Fruit fly (Drosophila melanogaster) whole organism, wandering third instar larva: Measurements from ENCODE around the gene brat.

ENCODE experiments used
- Jra ChIP-seq: sonication (Bioruptor generic); optimal IDR thresholded peaks from 2 replicates; lab custom pipeline; 2016; ENCODE audit warnings: missing biosample characterization, missing genetic modification characterization
- ey ChIP-seq: fragments of 200-800 bp; sonication (Bioruptor generic); optimal IDR thresholded peaks from 2 replicates; lab custom pipeline; 2016; ENCODE audit warnings: missing biosample characterization, missing genetic modification characterization
- foxo ChIP-seq, 2 experiments: fragments of 200-800 bp; sonication (Bioruptor generic); optimal IDR thresholded peaks; 2 replicates in 1 of 2; 3 replicates in 1 of 2; lab custom pipeline; 2016 to 2017; ENCODE audit warnings: missing biosample characterization in 2 of 2, missing genetic modification characterization in 2 of 2
- pan ChIP-seq: fragments of >200 bp; optimal IDR thresholded peaks from 2 replicates; lab custom pipeline; 2017

dm6 chr2L:19219473-19219872 is 85.9 kb downstream of the brat start:
- TF ChIP-seq ey (GFP tag; lab: Kevin White, UChicago) (no peak), pan (lab: Kevin White, UChicago) (no peak), Jra (GFP tag; lab: Kevin White, UChicago) (no peak), foxo (GFP tag; optimal IDR thresholded peaks at IDR 0.05; lab: Kevin White, UChicago) (no peak)
